Worm (Caenorhabditis elegans): ENCODE results near the gene eif-3.D.

eif-3.D gene

ce11 chrIII:8962475-8962874, 8.9 kb downstream of the eif-3.D start:
- TF ChIP-seq ceh-30 (tag; optimal IDR thresholded peaks at IDR 0.05) (no peak), lim-6 (tag; optimal IDR thresholded peaks at IDR 0.05) (no peak), pat-9 (tag; optimal IDR thresholded peaks at IDR 0.05) (no peak), ceh-24 (tag; optimal IDR thresholded peaks at IDR 0.05) (no peak), pros-1 (tag; optimal IDR thresholded peaks at IDR 0.05) (no peak), pqm-1 (tag; optimal IDR thresholded peaks at IDR 0.05) (no peak), zip-5 (tag; optimal IDR thresholded peaks at IDR 0.05) (no peak), ceh-45 (GFP tag; IDR thresholded peaks at IDR 0.05) (no peak), madf-2 (tag; optimal IDR thresholded peaks at IDR 0.05) (no peak), unc-42 (tag; optimal IDR thresholded peaks at IDR 0.05) (no peak), ets-4 (tag; optimal IDR thresholded peaks at IDR 0.05) (no peak), hlh-15 (tag; optimal IDR thresholded peaks at IDR 0.05) (no peak), ceh-9 (tag; optimal IDR thresholded peaks at IDR 0.05) (no peak), ceh-31 (tag; optimal IDR thresholded peaks at IDR 0.05) (no peak), syd-9 (tag; optimal IDR thresholded peaks at IDR 0.05) (no peak)

ce11 chrIII:8961993-8962392, 9.4 kb downstream of the eif-3.D start, which contains the start of gene grl-25:
grl-25 (plus strand) TSS chrIII:8962293.
- TF ChIP-seq ceh-30 (tag; optimal IDR thresholded peaks at IDR 0.05) (no peak), ets-4 (tag; optimal IDR thresholded peaks at IDR 0.05) (no peak), K02D7.2 (tag; optimal IDR thresholded peaks at IDR 0.05) (no peak), hlh-8 (tag; optimal IDR thresholded peaks at IDR 0.05) (no peak)

ce11 chrIII:8960664-8961063, 10.7 kb downstream of the eif-3.D start, which contains the start of gene ZK643.6:
ZK643.6 (minus strand) TSS chrIII:8960764.
- TF ChIP-seq C08G9.2 (tag; optimal IDR thresholded peaks at IDR 0.05) (no peak), rnt-1 (tag; optimal IDR thresholded peaks at IDR 0.05) (no peak), C38D4.7 (GFP tag; optimal IDR thresholded peaks at IDR 0.05) (no peak), unc-86 (tag; optimal IDR thresholded peaks at IDR 0.05) (no peak), pqm-1 (tag; optimal IDR thresholded peaks at IDR 0.05) (no peak), hlh-13 (GFP tag; optimal IDR thresholded peaks at IDR 0.05) (no peak), eyg-1 (tag; optimal IDR thresholded peaks at IDR 0.05) (no peak), ztf-16 (tag; optimal IDR thresholded peaks at IDR 0.05) (no peak), hlh-8 (tag; optimal IDR thresholded peaks at IDR 0.05) (no peak), ceh-6 (GFP tag; optimal IDR thresholded peaks at IDR 0.05) (no peak), ahr-1 (tag; optimal IDR thresholded peaks at IDR 0.05) (no peak), ceh-22 (tag; optimal IDR thresholded peaks at IDR 0.05) (no peak), unc-42 (tag; optimal IDR thresholded peaks at IDR 0.05) (no peak), che-1 (tag; optimal IDR thresholded peaks at IDR 0.05) (no peak), madf-2 (tag; optimal IDR thresholded peaks at IDR 0.05) (no peak), syd-9 (tag; optimal IDR thresholded peaks at IDR 0.05) (no peak)

DNA sequence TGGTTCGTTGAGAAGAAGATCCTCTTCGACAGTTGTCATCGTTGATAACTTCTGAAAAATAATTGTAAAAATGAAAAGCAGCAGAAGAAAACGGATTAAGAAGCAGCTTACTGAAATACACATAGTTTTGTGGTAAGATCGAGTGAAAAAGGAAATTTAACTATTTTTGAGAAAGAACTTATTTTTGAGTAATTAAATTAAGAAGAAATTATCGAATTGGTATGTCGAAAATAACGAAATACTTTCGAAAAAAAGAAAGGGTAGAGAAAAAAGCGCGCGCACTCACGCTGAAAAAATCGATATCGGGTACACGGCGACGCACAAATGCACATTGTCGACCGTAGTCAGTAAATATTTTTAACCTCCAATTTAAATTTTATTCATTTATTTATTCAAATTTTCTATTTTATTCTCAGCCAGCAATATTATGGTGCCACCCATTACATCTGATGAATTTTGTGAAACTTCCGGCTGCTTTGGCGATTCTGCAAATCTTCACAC, 15.2 kb downstream of the eif-3.D start, which contains the start of the genes ZK643.5 and ZK643.2:
ZK643.5 (minus strand) TSS at position 51 of the 501 bp plus-strand sequence.
ZK643.2 (plus strand) TSS at position 395 of the 501 bp plus-strand sequence.
- TF ChIP-seq nhr-232 (tag; optimal IDR thresholded peaks at IDR 0.05) (no peak), C08G9.2 (tag; optimal IDR thresholded peaks at IDR 0.05) (no peak), unc-42 (tag; optimal IDR thresholded peaks at IDR 0.05) (peak; percentile 76), ceh-22 (tag; optimal IDR thresholded peaks at IDR 0.05) (no peak), ceh-19 (GFP tag; optimal IDR thresholded peaks at IDR 0.05) (no peak), madf-2 (tag; optimal IDR thresholded peaks at IDR 0.05) (no peak), sox-4 (tag; optimal IDR thresholded peaks at IDR 0.05) (no peak), ceh-45 (GFP tag; IDR thresholded peaks at IDR 0.05) (no peak), ceh-31 (tag; optimal IDR thresholded peaks at IDR 0.05) (peak; percentile 43), nfya-1 (tag; optimal IDR thresholded peaks at IDR 0.05) (peak; percentile 49), dve-1 (tag; optimal IDR thresholded peaks at IDR 0.05) (no peak), hlh-6 (tag; optimal IDR thresholded peaks at IDR 0.05) (no peak), elt-2 (tag; optimal IDR thresholded peaks at IDR 0.05) (no peak), K09A11.1 (tag; optimal IDR thresholded peaks at IDR 0.05; ENCODE audit: insufficient read depth) (no peak), sox-2 (GFP tag; IDR thresholded peaks at IDR 0.05) (no peak), ceh-48 (tag; optimal IDR thresholded peaks at IDR 0.05) (peak; percentile 99), fkh-6 (tag; optimal IDR thresholded peaks at IDR 0.05) (no peak)

All from whole organism, late embryonic.